Fruit fly (Drosophila melanogaster) whole organism, embryonic: ENCODE measurements around the gene CG43638.

Experiments used
- Asciz ChIP-seq: fragments of 200-800 bp; sonication (Bioruptor generic); optimal IDR thresholded peaks from 2 replicates; lab custom pipeline; 2017; ENCODE audit warnings: missing biosample characterization, mild to moderate bottlenecking, missing genetic modification characterization, missing genetic modification reagents
- BEAF-32 ChIP-seq: fragments of 200-800 bp; sonication (Bioruptor generic); optimal IDR thresholded peaks from 3 replicates; lab custom pipeline; 2017; ENCODE audit warnings: missing biosample characterization, missing genetic modification characterization, mild to moderate bottlenecking, moderate library complexity, missing genetic modification reagents
- CG10543 ChIP-seq: fragments of 200-800 bp; sonication (Bioruptor generic); optimal IDR thresholded peaks from 3 replicates; lab custom pipeline; 2017; ENCODE audit warnings: missing biosample characterization, mild to moderate bottlenecking, missing genetic modification characterization, moderate library complexity
- CG11504 ChIP-seq: fragments of 200-800 bp; sonication (Bioruptor generic); optimal IDR thresholded peaks from 3 replicates; lab custom pipeline; 2019; ENCODE audit warnings: missing biosample characterization, mild to moderate bottlenecking, missing genetic modification characterization, moderate library complexity
- CG12155 ChIP-seq: fragments of 200-800 bp; sonication (Bioruptor generic); optimal IDR thresholded peaks from 3 replicates; lab custom pipeline; 2016; ENCODE audit warnings: missing biosample characterization, missing genetic modification characterization
- CG12769 ChIP-seq: fragments of 200-800 bp; sonication (Bioruptor generic); optimal IDR thresholded peaks from 2 replicates; lab custom pipeline; 2019; ENCODE audit warnings: missing biosample characterization, mild to moderate bottlenecking, missing genetic modification characterization, moderate library complexity
- CG13775 ChIP-seq: fragments of 200-800 bp; sonication (Bioruptor generic); optimal IDR thresholded peaks from 3 replicates; lab custom pipeline; 2017; ENCODE audit warnings: missing biosample characterization, mild to moderate bottlenecking, missing genetic modification characterization
- CG13894 ChIP-seq: fragments of 200-800 bp; sonication (Bioruptor generic); optimal IDR thresholded peaks from 3 replicates; lab custom pipeline; 2018; ENCODE audit warnings: missing biosample characterization, mild to moderate bottlenecking, missing genetic modification characterization, moderate library complexity
- CG14710 ChIP-seq: fragments of 200-800 bp; sonication (Bioruptor generic); optimal IDR thresholded peaks from 3 replicates; lab custom pipeline; 2019; ENCODE audit warnings: missing biosample characterization, mild to moderate bottlenecking, missing genetic modification characterization, moderate library complexity
- CG15011 ChIP-seq: fragments of 200-800 bp; sonication (Bioruptor generic); optimal IDR thresholded peaks from 3 replicates; lab custom pipeline; 2018; ENCODE audit warnings: missing biosample characterization, mild to moderate bottlenecking, missing genetic modification characterization
- CG1647 ChIP-seq: fragments of 200-800 bp; sonication (Bioruptor generic); optimal IDR thresholded peaks from 3 replicates; lab custom pipeline; 2016; ENCODE audit warnings: missing biosample characterization, missing genetic modification characterization
- CG16863 ChIP-seq: fragments of 200-800 bp; sonication (Bioruptor generic); optimal IDR thresholded peaks from 3 replicates; lab custom pipeline; 2016; ENCODE audit warnings: missing biosample characterization, missing genetic modification characterization
- CG17912 ChIP-seq: fragments of 200-800 bp; sonication (Bioruptor generic); optimal IDR thresholded peaks from 2 replicates; lab custom pipeline; 2018; ENCODE audit warnings: missing biosample characterization, mild to moderate bottlenecking, missing genetic modification characterization
- CG18599 ChIP-seq: fragments of 200-800 bp; sonication (Bioruptor generic); optimal IDR thresholded peaks from 3 replicates; lab custom pipeline; 2017; ENCODE audit warnings: missing biosample characterization, missing genetic modification characterization, mild to moderate bottlenecking, moderate library complexity, missing genetic modification reagents
- CG2202 ChIP-seq: fragments of 200-800 bp; sonication (Bioruptor generic); optimal IDR thresholded peaks from 2 replicates; lab custom pipeline; 2018; ENCODE audit warnings: missing biosample characterization, mild to moderate bottlenecking, missing genetic modification characterization
- CG30020 ChIP-seq: fragments of 200-800 bp; optimal IDR thresholded peaks from 2 replicates; lab custom pipeline; 2019; ENCODE audit warnings: missing biosample characterization, mild to moderate bottlenecking, missing genetic modification characterization, moderate library complexity
- CG30403 ChIP-seq: fragments of 200-800 bp; sonication (Bioruptor generic); optimal IDR thresholded peaks from 3 replicates; lab custom pipeline; 2016; ENCODE audit warnings: missing biosample characterization, missing genetic modification characterization
- CG33213 ChIP-seq: fragments of 200-800 bp; sonication (Bioruptor generic); optimal IDR thresholded peaks from 3 replicates; lab custom pipeline; 2016; ENCODE audit warnings: missing biosample characterization, missing genetic modification characterization
- CG42726 ChIP-seq: fragments of 200-800 bp; sonication (Bioruptor generic); IDR thresholded peaks from 2 replicates; pipeline ENCODE4 v1.3.6; 2022; ENCODE audit warnings: missing biosample characterization, missing genetic modification characterization; ENCODE audit not compliant: partially characterized antibody
- CG6683 ChIP-seq: fragments of 200-800 bp; sonication (Bioruptor generic); optimal IDR thresholded peaks from 2 replicates; lab custom pipeline; 2017; ENCODE audit warnings: missing biosample characterization, mild to moderate bottlenecking, missing genetic modification characterization, missing genetic modification reagents
- CG8924 ChIP-seq: fragments of 200-800 bp; optimal IDR thresholded peaks from 3 replicates; lab custom pipeline; 2019; ENCODE audit warnings: missing biosample characterization, mild to moderate bottlenecking, missing genetic modification characterization, moderate library complexity
- CG9437 ChIP-seq: fragments of 200-800 bp; sonication (Bioruptor generic); optimal IDR thresholded peaks from 2 replicates; lab custom pipeline; 2018; ENCODE audit warnings: missing biosample characterization, mild to moderate bottlenecking, missing genetic modification characterization
- Ets65A ChIP-seq: fragments of 200-800 bp; sonication (Bioruptor generic); peaks from one replicate; lab custom pipeline; 2016; ENCODE audit warnings: missing biosample characterization, missing genetic modification characterization
- Fer3 ChIP-seq: fragments of 200-800 bp; sonication (Bioruptor generic); optimal IDR thresholded peaks from 2 replicates; lab custom pipeline; 2018; ENCODE audit warnings: missing biosample characterization, mild to moderate bottlenecking, missing genetic modification characterization, moderate library complexity
- HLH54F ChIP-seq: fragments of 200-800 bp; sonication (Bioruptor generic); optimal IDR thresholded peaks from 3 replicates; lab custom pipeline; 2016; ENCODE audit warnings: missing biosample characterization, missing genetic modification characterization
- Jarid2 ChIP-seq: fragments of 200-800 bp; sonication (Bioruptor generic); optimal IDR thresholded peaks from 3 replicates; lab custom pipeline; 2017; ENCODE audit warnings: mild to moderate bottlenecking, missing biosample characterization, missing genetic modification reagents, missing genetic modification characterization
- MBD-R2 ChIP-seq: fragments of 200-800 bp; sonication (Bioruptor generic); IDR thresholded peaks from 2 replicates; pipeline ENCODE4 v1.3.6; 2022; ENCODE audit warnings: missing biosample characterization, missing genetic modification characterization
- Usf ChIP-seq: fragments of 200-800 bp; sonication (Bioruptor generic); optimal IDR thresholded peaks from 2 replicates; lab custom pipeline; 2017; ENCODE audit warnings: missing genotype, missing biosample characterization, missing genetic modification characterization
- abd-A ChIP-seq: fragments of 200-800 bp; sonication (Bioruptor generic); optimal IDR thresholded peaks from 3 replicates; lab custom pipeline; 2019; ENCODE audit warnings: missing biosample characterization, mild to moderate bottlenecking, missing genetic modification characterization, moderate library complexity
- ac ChIP-seq: fragments of 200-800 bp; sonication (Bioruptor generic); optimal IDR thresholded peaks from 3 replicates; lab custom pipeline; 2017; ENCODE audit warnings: missing biosample characterization, mild to moderate bottlenecking, missing genetic modification characterization
- bbx ChIP-seq: fragments of 200-800 bp; sonication (Bioruptor generic); IDR thresholded peaks from 2 replicates; pipeline ENCODE4 v1.3.6; 2022; ENCODE audit warnings: missing biosample characterization, missing genetic modification characterization; ENCODE audit not compliant: partially characterized antibody
- chn ChIP-seq: fragments of 200-800 bp; sonication (Bioruptor generic); optimal IDR thresholded peaks from 2 replicates; lab custom pipeline; 2016; ENCODE audit warnings: missing biosample characterization, missing genetic modification characterization
- cwo ChIP-seq: fragments of 200-800 bp; sonication (Bioruptor generic); optimal IDR thresholded peaks from 3 replicates; lab custom pipeline; 2017; ENCODE audit warnings: missing biosample characterization, missing genetic modification characterization, mild to moderate bottlenecking, moderate library complexity, missing genetic modification reagents
- fd96Cb ChIP-seq: fragments of 200-800 bp; sonication (Bioruptor generic); optimal IDR thresholded peaks from 2 replicates; lab custom pipeline; 2018; ENCODE audit warnings: missing biosample characterization, mild to moderate bottlenecking, missing genetic modification characterization, moderate library complexity
- ftz-f1 ChIP-seq: fragments of 200-800 bp; sonication (Bioruptor generic); optimal IDR thresholded peaks from 2 replicates; lab custom pipeline; 2016; ENCODE audit warnings: missing biosample characterization, missing genetic modification characterization
- gfzf ChIP-seq: fragments of 200-800 bp; sonication (Bioruptor generic); optimal IDR thresholded peaks from 2 replicates; lab custom pipeline; 2016; ENCODE audit warnings: missing biosample characterization, mild to moderate bottlenecking, missing genetic modification characterization, moderate library complexity
- hb ChIP-seq: fragments of 200-800 bp; sonication (Bioruptor generic); IDR thresholded peaks from 3 replicates; pipeline ENCODE4 v1.3.6; 2022; ENCODE audit warnings: missing biosample characterization, missing genetic modification characterization; ENCODE audit not compliant: partially characterized antibody
- hth ChIP-seq: fragments of >200 bp; optimal IDR thresholded peaks from 2 replicates; lab custom pipeline; 2017; ENCODE audit warnings: inconsistent platforms
- ken ChIP-seq: fragments of 200-800 bp; sonication (Bioruptor generic); IDR thresholded peaks from 3 replicates; pipeline ENCODE4 v1.3.6; 2022; ENCODE audit warnings: missing biosample characterization, missing genetic modification characterization
- kni ChIP-seq: fragments of 200-800 bp; sonication (Bioruptor generic); optimal IDR thresholded peaks from 3 replicates; lab custom pipeline; 2017; ENCODE audit warnings: mild to moderate bottlenecking, missing biosample characterization, missing genetic modification reagents, missing genetic modification characterization
- lab ChIP-seq: fragments of 200-800 bp; sonication (Bioruptor generic); optimal IDR thresholded peaks from 3 replicates; lab custom pipeline; 2017; ENCODE audit warnings: missing biosample characterization, missing genetic modification characterization, mild to moderate bottlenecking, moderate library complexity, missing genetic modification reagents
- pros ChIP-seq: fragments of 200-800 bp; sonication (Bioruptor generic); optimal IDR thresholded peaks from 3 replicates; lab custom pipeline; 2019; ENCODE audit warnings: missing biosample characterization, mild to moderate bottlenecking, missing genetic modification characterization, moderate library complexity
- ranshi ChIP-seq: fragments of 200-800 bp; sonication (Bioruptor generic); IDR thresholded peaks from 2 replicates; pipeline ENCODE4 v1.3.6; 2022; ENCODE audit warnings: missing biosample characterization, missing genetic modification characterization
- sd ChIP-seq: fragments of 200-800 bp; sonication (Bioruptor generic); optimal IDR thresholded peaks from 3 replicates; lab custom pipeline; 2018; ENCODE audit warnings: missing biosample characterization, mild to moderate bottlenecking, missing genetic modification characterization, moderate library complexity
- tio ChIP-seq: fragments of 200-800 bp; sonication (Bioruptor generic); optimal IDR thresholded peaks from 2 replicates; lab custom pipeline; 2017; ENCODE audit warnings: missing biosample characterization, missing genetic modification characterization, inconsistent platforms
- wdn ChIP-seq: fragments of 200-800 bp; sonication (Bioruptor generic); IDR thresholded peaks from 2 replicates; pipeline ENCODE4 v1.3.6; 2022; ENCODE audit warnings: missing biosample characterization, missing genetic modification characterization
- zfh1 ChIP-seq: fragments of 200-800 bp; sonication (Bioruptor generic); IDR thresholded peaks from 3 replicates; pipeline ENCODE4 v1.3.6; 2022; ENCODE audit warnings: missing biosample characterization, missing genetic modification characterization

CG43638 gene

DNA sequence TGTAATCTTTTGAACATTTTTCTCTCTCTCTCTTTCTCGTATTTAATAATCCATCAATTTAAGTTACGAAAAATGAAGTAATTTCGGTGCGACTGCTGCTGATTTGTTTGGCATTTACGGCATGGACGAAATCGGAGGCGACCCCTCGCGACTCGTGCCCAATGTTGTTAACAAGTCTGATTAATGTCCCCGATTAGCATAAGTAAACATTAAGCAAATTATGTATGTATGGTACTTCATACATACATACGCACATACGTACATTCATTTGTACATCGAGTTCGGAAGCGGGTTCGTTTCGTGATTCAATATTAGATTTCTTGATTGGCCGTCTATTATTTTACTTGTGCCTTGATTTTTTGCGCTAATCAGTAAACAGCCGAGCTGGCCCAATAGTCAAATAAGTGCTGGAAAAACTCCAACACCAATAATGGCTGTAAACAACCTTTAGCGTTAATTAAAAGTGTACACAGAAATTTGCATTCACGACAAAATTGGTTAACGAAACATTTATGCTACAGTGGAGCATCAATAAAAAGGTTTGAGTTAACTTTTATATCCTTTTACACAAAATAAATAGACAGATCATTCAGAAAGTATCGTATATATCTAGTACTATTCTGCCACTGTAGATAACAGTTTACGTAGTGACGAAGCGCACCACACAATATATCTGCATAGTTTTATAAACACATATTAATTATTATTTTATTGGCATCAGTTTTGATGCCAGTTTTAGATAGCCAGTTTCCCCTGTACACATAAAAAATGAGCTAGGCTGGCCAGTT lies 46.7 kb downstream of the CG43638 start (continued):
- no peak for TF ChIP-seq BEAF-32 (GFP tag; lab: Kevin White, UChicago)
- peak; percentile 65 for TF ChIP-seq Asciz (GFP tag; lab: Kevin White, UChicago)
- no peak for TF ChIP-seq kni (GFP tag; lab: Kevin White, UChicago)
- peak; percentile 38 for TF ChIP-seq CG16863 (GFP tag; lab: Kevin White, UChicago)
- no peak for TF ChIP-seq Usf (GFP tag; lab: Kevin White, UChicago)
- TF ChIP-seq CG42726 (GFP tag; lab: Robert Waterston, UW): no peak
- TF ChIP-seq lab (GFP tag; lab: Kevin White, UChicago): peak; percentile 76
- peak; percentile 11 for TF ChIP-seq CG33213 (GFP tag; lab: Kevin White, UChicago)
- TF ChIP-seq CG13775: peak; percentile 33
- TF ChIP-seq CG12155 (GFP tag; lab: Kevin White, UChicago): peak; percentile 39
- no peak for TF ChIP-seq ac
- no peak for TF ChIP-seq ftz-f1 (GFP tag; lab: Kevin White, UChicago)
- peak; percentile 71 for TF ChIP-seq Fer3 (tag; lab: Kevin White, UChicago)
- TF ChIP-seq Jarid2 (GFP tag; lab: Kevin White, UChicago): no peak
- TF ChIP-seq CG6683 (GFP tag; lab: Kevin White, UChicago): peak; percentile 18
- peak; percentile 37 for TF ChIP-seq CG9437 (GFP tag; lab: Kevin White, UChicago)
- no peak for TF ChIP-seq bbx
- peak; percentile 77 for TF ChIP-seq Ets65A
- TF ChIP-seq CG11504 (tag; lab: Kevin White, UChicago): peak; percentile 79
- no peak for TF ChIP-seq CG17912 (GFP tag; lab: Kevin White, UChicago)

DNA sequence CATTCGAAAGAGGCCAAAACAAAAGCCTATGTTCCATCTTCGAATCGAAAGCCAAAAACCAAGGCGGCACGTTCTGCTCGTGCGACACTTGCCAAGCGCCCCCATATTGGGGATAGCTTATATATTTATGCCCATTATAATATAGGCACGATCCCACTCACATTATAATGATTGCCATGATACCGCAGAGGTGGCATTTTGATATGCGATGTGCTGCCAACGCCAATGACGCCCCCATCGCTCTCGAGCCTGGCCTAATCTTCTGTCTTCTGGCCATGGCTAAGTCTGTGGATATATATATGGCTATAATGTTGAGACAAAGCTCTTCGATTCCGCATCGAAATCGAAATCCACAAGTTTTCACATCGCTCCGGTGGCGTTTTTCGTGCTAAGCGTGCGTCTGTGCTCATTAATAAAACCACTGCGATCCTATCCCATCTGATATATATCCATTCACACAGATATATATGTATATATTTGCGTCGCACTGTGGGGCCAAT lies 48.5 kb downstream of the CG43638 start:
- no peak for TF ChIP-seq CG18599 (GFP tag; lab: Kevin White, UChicago)
- TF ChIP-seq chn: no peak
- TF ChIP-seq tio (GFP tag; lab: Kevin White, UChicago): no peak
- no peak for TF ChIP-seq zfh1 (GFP tag; lab: Robert Waterston, UW)
- peak; percentile 17 for TF ChIP-seq kni (GFP tag; lab: Kevin White, UChicago)
- no peak for TF ChIP-seq wdn (GFP tag; lab: Robert Waterston, UW)
- no peak for TF ChIP-seq CG10543 (GFP tag; lab: Kevin White, UChicago)
- TF ChIP-seq hth (lab: Kevin White, UChicago): no peak
- TF ChIP-seq abd-A: peak; percentile 62
- TF ChIP-seq CG12769 (tag; lab: Kevin White, UChicago): peak; percentile 28
- TF ChIP-seq CG14710 (tag; lab: Kevin White, UChicago): no peak
- TF ChIP-seq fd96Cb: no peak
- peak; percentile 3 for TF ChIP-seq Ets65A
- peak; percentile 48 for TF ChIP-seq cwo (GFP tag; lab: Kevin White, UChicago)
- TF ChIP-seq CG8924 (tag; lab: Kevin White, UChicago): no peak
- no peak for TF ChIP-seq gfzf (GFP tag; lab: Kevin White, UChicago)
- TF ChIP-seq CG33213 (GFP tag; lab: Kevin White, UChicago): no peak
- no peak for TF ChIP-seq MBD-R2 (GFP tag; lab: Robert Waterston, UW)
- no peak for TF ChIP-seq ranshi
- TF ChIP-seq CG13894 (tag; lab: Kevin White, UChicago): peak; percentile 96
- TF ChIP-seq hb (GFP tag; lab: Robert Waterston, UW): no peak
- no peak for TF ChIP-seq CG30020 (tag; lab: Kevin White, UChicago)
- no peak for TF ChIP-seq ken (GFP tag; lab: Robert Waterston, UW)
- TF ChIP-seq pros: no peak
- TF ChIP-seq CG30403 (GFP tag; lab: Kevin White, UChicago): no peak
- TF ChIP-seq CG1647 (GFP tag; lab: Kevin White, UChicago): no peak
- no peak for TF ChIP-seq CG2202
- no peak for TF ChIP-seq sd (tag; lab: Kevin White, UChicago)
- TF ChIP-seq HLH54F: no peak
- no peak for TF ChIP-seq CG15011 (GFP tag; lab: Kevin White, UChicago)
